Fruit fly (Drosophila melanogaster) S2 (cell line): ENCODE measurements around the gene CG10514.

ENCODE experiments used
- CG8478 ChIP-seq: fragments of >200 bp; optimal IDR thresholded peaks from 2 replicates; lab custom pipeline; 2018
- CTCF ChIP-seq, 2 experiments: fragments of >200 bp; optimal IDR thresholded peaks; 2 replicates each; lab custom pipeline; 2018

dm6 chr3R:25281165-25281564 lies 1.5 kb upstream of the CG10514 start, which contains the start of gene CG11892:
- TF ChIP-seq CG8478, result no peak
- TF ChIP-seq CTCF (optimal IDR thresholded peaks at IDR 0.05; lab: Kevin White, UChicago), result no peak
